Worm (Caenorhabditis elegans): ENCODE measurements around the gene bca-1.

DNA sequence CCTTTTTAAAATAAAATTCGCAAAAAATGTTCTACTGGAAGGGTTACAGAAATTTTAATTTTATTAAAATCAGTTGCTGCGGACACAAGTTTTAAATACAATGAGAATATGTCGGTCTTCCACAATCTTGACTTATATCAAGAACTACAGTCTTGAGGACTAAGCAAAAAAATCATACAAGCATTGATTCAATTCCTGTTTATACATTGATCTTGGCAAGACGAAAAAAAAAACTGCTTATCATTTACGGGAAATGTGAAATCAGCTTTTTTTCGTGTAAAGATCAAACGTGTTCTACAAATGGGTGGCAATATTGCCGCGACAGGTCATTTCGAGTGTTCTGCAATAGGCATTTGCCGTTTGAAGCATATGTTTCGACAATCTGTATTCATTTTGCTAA, 19.8 kb downstream of the bca-1 start, which contains the start of gene T13C5.2:
- TF ChIP-seq elt-4 (tag; optimal IDR thresholded peaks at IDR 0.05) (no peak), sdc-2 (tag; optimal IDR thresholded peaks at IDR 0.05) (no peak), pqm-1 (tag; optimal IDR thresholded peaks at IDR 0.05) (no peak), ceh-6 (GFP tag; optimal IDR thresholded peaks at IDR 0.05) (no peak), lin-11 (tag; optimal IDR thresholded peaks at IDR 0.05) (no peak), ceh-24 (tag; optimal IDR thresholded peaks at IDR 0.05) (no peak)

All from whole organism, late embryonic.